Worm (Caenorhabditis elegans): ENCODE measurements around the gene crh-1.

- TF ChIP-seq nhr-232 (tag; optimal IDR thresholded peaks at IDR 0.05): no peak
- TF ChIP-seq pqm-1 (tag; optimal IDR thresholded peaks at IDR 0.05): no peak
- no peak for TF ChIP-seq unc-55 (GFP tag; optimal IDR thresholded peaks at IDR 0.05)
- no peak for TF ChIP-seq dve-1 (tag; optimal IDR thresholded peaks at IDR 0.05)
These were observed 84.6 kb downstream of the crh-1 start for ce11 chrIII:11742191-11742590.

Data from whole organism, late embryonic.